Worm (Caenorhabditis elegans) whole organism, mixed stage, embryonic: Measurements from ENCODE around the gene athp-1.

Source experiments
- nhr-76 ChIP-seq: sonication (generic microtip); optimal IDR thresholded peaks from 2 replicates; lab custom pipeline; 2017; ENCODE audit warnings: missing biosample characterization, missing genetic modification characterization
- snpc-4 ChIP-seq: fragments of 150-350 bp; optimal IDR thresholded peaks from 2 replicates; lab custom pipeline; 2014; ENCODE audit warnings: missing biosample characterization, missing genetic modification characterization
- unc-39 ChIP-seq: fragments of 150-350 bp; optimal IDR thresholded peaks from 2 replicates; lab custom pipeline; 2014; ENCODE audit warnings: missing biosample characterization, missing genetic modification characterization

DNA sequence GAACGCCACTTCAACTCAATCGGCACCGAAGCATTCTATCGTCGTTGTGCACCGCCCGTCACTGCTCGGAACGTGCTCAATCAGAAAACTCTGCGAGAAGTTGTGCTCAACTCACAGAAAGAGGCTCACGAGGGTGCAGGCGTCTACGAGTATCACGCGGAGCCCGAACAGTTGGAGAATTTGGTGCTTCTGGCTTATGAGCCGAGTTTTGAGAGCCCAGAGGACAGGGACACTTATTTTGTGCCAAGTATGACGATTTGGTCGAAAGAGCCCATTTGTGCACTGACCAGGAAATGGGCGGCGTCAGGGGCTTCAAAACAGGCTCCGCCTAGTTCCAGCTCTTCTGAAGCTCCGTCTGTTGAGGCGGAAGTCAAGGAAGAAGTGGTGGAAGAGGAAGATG lies 7.3 kb downstream of the athp-1 start:
- TF ChIP-seq unc-39 (tag; lab: Kevin White, UChicago) (no peak), snpc-4 (tag; lab: Kevin White, UChicago) (no peak), nhr-76 (tag; lab: Kevin White, UChicago) (no peak)
